Fruit fly (Drosophila melanogaster) whole organism, embryonic: ENCODE results near the gene Obp99a.

Experiments
- Adf1 ChIP-seq: fragments of 200-800 bp; sonication (Bioruptor generic); IDR thresholded peaks from 2 replicates; pipeline ENCODE4 v1.3.6; 2022; ENCODE audit warnings: missing biosample characterization, missing genetic modification characterization
- Atf3 ChIP-seq: fragments of 200-800 bp; sonication (Bioruptor generic); optimal IDR thresholded peaks from 3 replicates; lab custom pipeline; 2016; ENCODE audit warnings: missing biosample characterization, missing genetic modification characterization
- CG10654 ChIP-seq: fragments of 200-800 bp; sonication (Bioruptor generic); optimal IDR thresholded peaks from 2 replicates; lab custom pipeline; 2016; ENCODE audit warnings: missing biosample characterization, missing genetic modification characterization
- CG12391 ChIP-seq: fragments of 200-800 bp; sonication (Bioruptor generic); optimal IDR thresholded peaks from 3 replicates; lab custom pipeline; 2018; ENCODE audit warnings: missing biosample characterization, mild to moderate bottlenecking, missing genetic modification characterization, moderate library complexity
- CG13296 ChIP-seq: fragments of 200-800 bp; sonication (Bioruptor generic); optimal IDR thresholded peaks from 3 replicates; lab custom pipeline; 2018; ENCODE audit warnings: missing biosample characterization, mild to moderate bottlenecking, missing genetic modification characterization
- CG13894 ChIP-seq: fragments of 200-800 bp; sonication (Bioruptor generic); optimal IDR thresholded peaks from 3 replicates; lab custom pipeline; 2018; ENCODE audit warnings: missing biosample characterization, mild to moderate bottlenecking, missing genetic modification characterization, moderate library complexity
- CG14050 ChIP-seq: fragments of 200-800 bp; sonication (Bioruptor generic); IDR thresholded peaks from 3 replicates; pipeline ENCODE4 v1.3.6; 2022; ENCODE audit warnings: missing biosample characterization, missing genetic modification characterization
- CG15601 ChIP-seq: fragments of 200-800 bp; sonication (Bioruptor generic); optimal IDR thresholded peaks from 3 replicates; lab custom pipeline; 2019; ENCODE audit warnings: missing biosample characterization, mild to moderate bottlenecking, missing genetic modification characterization, moderate library complexity
- CG17568 ChIP-seq: fragments of 200-800 bp; sonication (Bioruptor generic); optimal IDR thresholded peaks from 2 replicates; lab custom pipeline; 2018; ENCODE audit warnings: missing biosample characterization, mild to moderate bottlenecking, missing genetic modification characterization, moderate library complexity
- CG17829 ChIP-seq: fragments of 200-800 bp; optimal IDR thresholded peaks from 2 replicates; lab custom pipeline; 2019; ENCODE audit warnings: missing biosample characterization, mild to moderate bottlenecking, missing genetic modification characterization, moderate library complexity
- CG17912 ChIP-seq: fragments of 200-800 bp; sonication (Bioruptor generic); optimal IDR thresholded peaks from 2 replicates; lab custom pipeline; 2018; ENCODE audit warnings: missing biosample characterization, mild to moderate bottlenecking, missing genetic modification characterization
- CG18619 ChIP-seq: fragments of 200-800 bp; sonication (Bioruptor generic); optimal IDR thresholded peaks from 3 replicates; lab custom pipeline; 2017; ENCODE audit warnings: missing biosample characterization, mild to moderate bottlenecking, missing genetic modification characterization
- CG30403 ChIP-seq: fragments of 200-800 bp; sonication (Bioruptor generic); optimal IDR thresholded peaks from 3 replicates; lab custom pipeline; 2016; ENCODE audit warnings: missing biosample characterization, missing genetic modification characterization
- CG32767 ChIP-seq: fragments of 200-800 bp; sonication (Bioruptor generic); IDR thresholded peaks from 2 replicates; pipeline ENCODE4 v1.3.6; 2022; ENCODE audit warnings: missing biosample characterization, missing genetic modification characterization
- CG42726 ChIP-seq: fragments of 200-800 bp; sonication (Bioruptor generic); IDR thresholded peaks from 2 replicates; pipeline ENCODE4 v1.3.6; 2022; ENCODE audit warnings: missing biosample characterization, missing genetic modification characterization; ENCODE audit not compliant: partially characterized antibody
- CG6765 ChIP-seq: fragments of 200-800 bp; sonication (Bioruptor generic); optimal IDR thresholded peaks from 3 replicates; lab custom pipeline; 2017; ENCODE audit warnings: missing biosample characterization, mild to moderate bottlenecking, missing genetic modification characterization
- CG7963 ChIP-seq: fragments of 200-800 bp; sonication (Bioruptor generic); IDR thresholded peaks from 3 replicates; pipeline ENCODE4 v1.3.6; 2022; ENCODE audit warnings: missing biosample characterization, missing genetic modification characterization; ENCODE audit not compliant: partially characterized antibody
- CG9797 ChIP-seq: fragments of 200-800 bp; sonication (Bioruptor generic); optimal IDR thresholded peaks from 3 replicates; lab custom pipeline; 2018; ENCODE audit warnings: missing biosample characterization, mild to moderate bottlenecking, missing genetic modification characterization
- CG9817 ChIP-seq: fragments of 200-800 bp; sonication (Bioruptor generic); optimal IDR thresholded peaks from 2 replicates; lab custom pipeline; 2018; ENCODE audit warnings: missing biosample characterization, mild to moderate bottlenecking, missing genetic modification characterization, moderate library complexity
- CG9876 ChIP-seq: fragments of 200-800 bp; sonication (Bioruptor generic); optimal IDR thresholded peaks from 2 replicates; lab custom pipeline; 2016; ENCODE audit warnings: missing biosample characterization, missing genetic modification characterization
- CTCF ChIP-seq: fragments of 200-800 bp; sonication (Bioruptor generic); optimal IDR thresholded peaks from 2 replicates; lab custom pipeline; 2017; ENCODE audit warnings: missing biosample characterization, mild to moderate bottlenecking, missing genetic modification characterization, moderate library complexity
- CrebB ChIP-seq: fragments of 200-800 bp; sonication (Bioruptor generic); optimal IDR thresholded peaks from 3 replicates; lab custom pipeline; 2018; ENCODE audit warnings: missing biosample characterization, mild to moderate bottlenecking, missing genetic modification characterization
- Fer2 ChIP-seq: fragments of 200-800 bp; sonication (Bioruptor generic); optimal IDR thresholded peaks from 2 replicates; lab custom pipeline; 2018; ENCODE audit warnings: missing biosample characterization, mild to moderate bottlenecking, missing genetic modification characterization, moderate library complexity
- Gsc ChIP-seq: fragments of 200-800 bp; sonication (Bioruptor generic); IDR thresholded peaks from 2 replicates; pipeline ENCODE4 v1.3.6; 2022; ENCODE audit warnings: missing biosample characterization, missing genetic modification characterization
- Gug ChIP-seq: fragments of 200-800 bp; sonication (Bioruptor generic); IDR thresholded peaks from 4 replicates; pipeline ENCODE4 v1.3.6; 2022; ENCODE audit warnings: missing biosample characterization, missing genetic modification characterization
- H2.0 ChIP-seq: fragments of 200-800 bp; sonication (Bioruptor generic); IDR thresholded peaks from 2 replicates; pipeline ENCODE4 v1.3.6; 2022; ENCODE audit warnings: missing biosample characterization, missing genetic modification characterization
- HHEX ChIP-seq: fragments of 200-800 bp; sonication (Bioruptor generic); optimal IDR thresholded peaks from 3 replicates; lab custom pipeline; 2017; ENCODE audit warnings: missing biosample characterization, mild to moderate bottlenecking, missing genetic modification characterization, missing genetic modification reagents
- HLH4C ChIP-seq: fragments of 200-800 bp; sonication (Bioruptor generic); IDR thresholded peaks from 3 replicates; pipeline ENCODE4 v1.3.6; 2022; ENCODE audit warnings: missing biosample characterization, missing genetic modification characterization; ENCODE audit not compliant: partially characterized antibody
- HLH54F ChIP-seq: fragments of 200-800 bp; sonication (Bioruptor generic); optimal IDR thresholded peaks from 3 replicates; lab custom pipeline; 2016; ENCODE audit warnings: missing biosample characterization, missing genetic modification characterization
- Hand ChIP-seq: fragments of 200-800 bp; sonication (Bioruptor generic); optimal IDR thresholded peaks from 2 replicates; lab custom pipeline; 2017; ENCODE audit warnings: mild to moderate bottlenecking, missing biosample characterization, missing genetic modification reagents, missing genetic modification characterization
- Hr51 ChIP-seq, 2 experiments: fragments of 200-800 bp; sonication (Bioruptor generic); optimal IDR thresholded peaks; 2 replicates in 1 of 2; 3 replicates in 1 of 2; lab custom pipeline; 2016 to 2018; ENCODE audit warnings: missing biosample characterization in 2 of 2, missing genetic modification characterization in 2 of 2, mild to moderate bottlenecking in 1 of 2, moderate library complexity in 1 of 2
- Mad ChIP-seq: fragments of 200-800 bp; sonication (Bioruptor generic); optimal IDR thresholded peaks from 2 replicates; lab custom pipeline; 2016; ENCODE audit warnings: missing biosample characterization, missing genetic modification characterization
- Nf-YA ChIP-seq: fragments of 200-800 bp; sonication (Bioruptor generic); IDR thresholded peaks from 2 replicates; pipeline ENCODE4 v1.3.6; 2022; ENCODE audit warnings: missing biosample characterization, missing genetic modification characterization
- Poxn ChIP-seq: fragments of 200-800 bp; sonication (Bioruptor generic); IDR thresholded peaks from 2 replicates; pipeline ENCODE4 v1.3.6; 2022; ENCODE audit warnings: missing biosample characterization, missing genetic modification characterization
- Side ChIP-seq: fragments of 200-800 bp; sonication (Bioruptor generic); optimal IDR thresholded peaks from 2 replicates; lab custom pipeline; 2016; ENCODE audit warnings: missing biosample characterization, missing genetic modification characterization
- Spps ChIP-seq: fragments of 200-800 bp; sonication (Bioruptor generic); optimal IDR thresholded peaks from 2 replicates; lab custom pipeline; 2018; ENCODE audit warnings: missing biosample characterization, mild to moderate bottlenecking, missing genetic modification characterization
- Ssrp ChIP-seq: fragments of 200-800 bp; sonication (Bioruptor generic); optimal IDR thresholded peaks from 2 replicates; lab custom pipeline; 2018; ENCODE audit warnings: missing biosample characterization, mild to moderate bottlenecking, missing genetic modification characterization, moderate library complexity
- Stat92E ChIP-seq, 3 experiments: fragments of >200 bp in 2 of 3; fragments of 200-800 bp in 1 of 3; sonication (Bioruptor generic) in 1 of 3; optimal IDR thresholded peaks; 2 replicates each; lab custom pipeline; 2017 to 2019; ENCODE audit warnings: missing biosample characterization in 3 of 3, missing genetic modification characterization in 3 of 3, mild to moderate bottlenecking in 1 of 3, moderate library complexity in 1 of 3
- ase ChIP-seq: fragments of 200-800 bp; sonication (Bioruptor generic); IDR thresholded peaks from 3 replicates; pipeline ENCODE4 v1.3.6; 2022; ENCODE audit warnings: missing biosample characterization, missing genetic modification characterization
- br ChIP-seq: fragments of >200 bp; optimal IDR thresholded peaks from 2 replicates; lab custom pipeline; 2017
- ems ChIP-seq: fragments of 200-800 bp; sonication (Bioruptor generic); optimal IDR thresholded peaks from 3 replicates; lab custom pipeline; 2016; ENCODE audit warnings: missing biosample characterization, missing genetic modification characterization
- gcm2 ChIP-seq: fragments of 200-800 bp; sonication (Bioruptor generic); optimal IDR thresholded peaks from 2 replicates; lab custom pipeline; 2016; ENCODE audit warnings: missing biosample characterization, missing genetic modification characterization
- gem ChIP-seq: fragments of 200-800 bp; sonication (Bioruptor generic); optimal IDR thresholded peaks from 2 replicates; lab custom pipeline; 2019; ENCODE audit warnings: missing biosample characterization, mild to moderate bottlenecking, missing genetic modification characterization, moderate library complexity
- insv ChIP-seq, 2 experiments: fragments of 200-800 bp; sonication (Bioruptor generic); optimal IDR thresholded peaks; 3 replicates each; lab custom pipeline; 2016 to 2018; ENCODE audit warnings: missing biosample characterization in 2 of 2, missing genetic modification characterization in 2 of 2
- jigr1 ChIP-seq: fragments of 200-800 bp; sonication (Bioruptor generic); IDR thresholded peaks from 3 replicates; pipeline ENCODE4 v1.3.6; 2022; ENCODE audit warnings: missing biosample characterization, missing genetic modification characterization
- otp ChIP-seq: fragments of 200-800 bp; sonication (Bioruptor generic); IDR thresholded peaks from 3 replicates; pipeline ENCODE4, ENCODE4 v1.3.6; 2022; ENCODE audit warnings: missing biosample characterization, missing genetic modification characterization
- pzg ChIP-seq: fragments of 200-800 bp; sonication (Bioruptor generic); optimal IDR thresholded peaks from 3 replicates; lab custom pipeline; 2018; ENCODE audit warnings: missing biosample characterization, mild to moderate bottlenecking, missing genetic modification characterization, moderate library complexity
- ranshi ChIP-seq: fragments of 200-800 bp; sonication (Bioruptor generic); IDR thresholded peaks from 2 replicates; pipeline ENCODE4 v1.3.6; 2022; ENCODE audit warnings: missing biosample characterization, missing genetic modification characterization
- slou ChIP-seq: fragments of 200-800 bp; sonication (Bioruptor generic); optimal IDR thresholded peaks from 3 replicates; lab custom pipeline; 2016; ENCODE audit warnings: missing biosample characterization, missing genetic modification characterization
- tap ChIP-seq: fragments of 200-800 bp; optimal IDR thresholded peaks from 3 replicates; lab custom pipeline; 2019; ENCODE audit warnings: missing biosample characterization, mild to moderate bottlenecking, missing genetic modification characterization, moderate library complexity

The Obp99a gene

dm6 chr3R:29625883-29626282 is 45.6 kb upstream of the Obp99a start (continued):
- TF ChIP-seq ems (GFP tag; lab: Kevin White, UChicago) (no peak), Hand (GFP tag; lab: Kevin White, UChicago) (peak; percentile 45)

DNA sequence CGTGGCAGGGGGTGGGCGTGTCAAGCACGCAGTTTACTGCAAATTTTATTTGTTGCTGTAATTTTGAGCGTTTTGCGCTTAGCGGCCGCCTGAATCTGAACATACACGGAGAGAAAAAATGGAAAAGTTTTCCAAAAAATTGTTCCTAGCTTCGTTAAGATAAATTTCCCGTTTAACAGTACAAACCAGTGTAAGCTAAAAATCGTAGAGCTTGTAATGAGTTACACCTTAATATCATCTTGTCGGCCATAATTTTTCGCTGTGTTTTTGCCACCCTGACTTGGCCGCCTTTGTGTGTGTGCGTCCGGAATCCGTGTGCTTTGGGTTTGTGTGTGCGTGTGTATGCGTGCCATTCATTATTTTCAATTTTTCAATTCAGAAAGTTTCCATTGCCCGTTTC is 20.0 kb upstream of the Obp99a start:
- no peak for TF ChIP-seq br (lab: Kevin White, UChicago)
- no peak for TF ChIP-seq CG10654 (GFP tag; lab: Kevin White, UChicago)
- TF ChIP-seq CG32767: no peak
- peak; percentile 29 for TF ChIP-seq HHEX (GFP tag; lab: Kevin White, UChicago)
- no peak for TF ChIP-seq CrebB (tag; lab: Kevin White, UChicago)
- TF ChIP-seq Adf1 (GFP tag; lab: Robert Waterston, UW): no peak
- TF ChIP-seq CG9797 (GFP tag; lab: Kevin White, UChicago): no peak
- TF ChIP-seq pzg (GFP tag; lab: Kevin White, UChicago): no peak
- TF ChIP-seq CG7963: no peak
- TF ChIP-seq CG42726 (GFP tag; lab: Robert Waterston, UW): no peak
- no peak for TF ChIP-seq Poxn
- TF ChIP-seq slou (GFP tag; lab: Kevin White, UChicago): no peak
- peak; percentile 35 for TF ChIP-seq CG13296
- TF ChIP-seq CG18619 (GFP tag; lab: Kevin White, UChicago): peak; percentile 2
- TF ChIP-seq CG17912 (GFP tag; lab: Kevin White, UChicago): no peak
- TF ChIP-seq gcm2 (GFP tag; lab: Kevin White, UChicago): no peak
- no peak for TF ChIP-seq CTCF (GFP tag; lab: Kevin White, UChicago)
- no peak for TF ChIP-seq Ssrp
- TF ChIP-seq HLH4C: no peak
- no peak; the same call in 3 of the 4 replicates for TF ChIP-seq Gug (GFP tag; lab: Robert Waterston, UW)
- no peak for TF ChIP-seq CG13894 (tag; lab: Kevin White, UChicago)
- TF ChIP-seq insv (GFP tag; optimal IDR thresholded peaks at IDR 0.05; lab: Kevin White, UChicago): no peak
- TF ChIP-seq CG17568 (GFP tag; lab: Kevin White, UChicago): no peak
- no peak for TF ChIP-seq CG14050 (GFP tag; lab: Robert Waterston, UW)
- peak in 1 of 2 experiments; percentile 57 for TF ChIP-seq Hr51 (GFP tag; optimal IDR thresholded peaks at IDR 0.05; lab: Kevin White, UChicago)
- TF ChIP-seq H2.0 (GFP tag; lab: Robert Waterston, UW): no peak
- 0 out of 2 replicates have a peak, but pooled peaks have one; percentile 17 for TF ChIP-seq Nf-YA
- TF ChIP-seq gem (tag; lab: Kevin White, UChicago): peak; percentile 52
- no peak for TF ChIP-seq HLH54F (GFP tag; lab: Kevin White, UChicago)
- no peak for TF ChIP-seq Stat92E (GFP tag; optimal IDR thresholded peaks at IDR 0.05; lab: Kevin White, UChicago)
- 0 out of 2 replicates have a peak, but pooled peaks have one; percentile 33 for TF ChIP-seq ranshi (GFP tag; lab: Robert Waterston, UW)
- TF ChIP-seq CG30403 (GFP tag; lab: Kevin White, UChicago): peak; percentile 20
- TF ChIP-seq CG9876 (GFP tag; lab: Kevin White, UChicago): no peak
- no peak for TF ChIP-seq jigr1 (GFP tag; lab: Robert Waterston, UW)
- peak; percentile 35 for TF ChIP-seq CG12391 (tag; lab: Kevin White, UChicago)
- TF ChIP-seq CG17829 (tag; lab: Kevin White, UChicago): no peak
- no peak for TF ChIP-seq Fer2 (tag; lab: Kevin White, UChicago)
- TF ChIP-seq Side (GFP tag; lab: Kevin White, UChicago): no peak
- peak; percentile 2 for TF ChIP-seq Mad (GFP tag; lab: Kevin White, UChicago)
- TF ChIP-seq CG9817 (tag; lab: Kevin White, UChicago): peak; percentile 24
- no peak for TF ChIP-seq Spps (tag; lab: Kevin White, UChicago)
- TF ChIP-seq Atf3 (GFP tag; lab: Kevin White, UChicago): no peak
- peak; percentile 9 for TF ChIP-seq CG6765
- 0 out of 3 replicates have a peak, but pooled peaks have one; percentile 25 for TF ChIP-seq otp (GFP tag; lab: Robert Waterston, UW)
- peak; percentile 23 for TF ChIP-seq tap
- TF ChIP-seq ase (GFP tag; lab: Robert Waterston, UW): no peak
- TF ChIP-seq Gsc (GFP tag; lab: Robert Waterston, UW): no peak
- no peak for TF ChIP-seq CG15601 (tag; lab: Kevin White, UChicago)
